Fruit fly (Drosophila melanogaster): ENCODE data around the gene CG13786.

Gene CG13786

dm6 chr2L:7282128-7282527, 29.3 kb upstream of the CG13786 start:
- TF ChIP-seq dsx (GFP tag; optimal IDR thresholded peaks at IDR 0.05; ENCODE audit: poor library complexity, severe bottlenecking) (no peak), cyc (GFP tag; optimal IDR thresholded peaks at IDR 0.05) (no peak), Met (GFP tag; optimal IDR thresholded peaks at IDR 0.05) (peak; percentile 32), Hr39 (GFP tag; optimal IDR thresholded peaks at IDR 0.05) (peak; percentile 2), CG6854 (GFP tag; optimal IDR thresholded peaks at IDR 0.05) (no peak), fd59A (GFP tag; optimal IDR thresholded peaks at IDR 0.05) (no peak), CG3032 (tag; optimal IDR thresholded peaks at IDR 0.05) (peak; percentile 7), CG34406 (GFP tag; optimal IDR thresholded peaks at IDR 0.05) (no peak), Eip75B (GFP tag; optimal IDR thresholded peaks at IDR 0.05) (no peak), CG3919 (GFP tag; optimal IDR thresholded peaks at IDR 0.05) (no peak), CG6276 (GFP tag; optimal IDR thresholded peaks at IDR 0.05) (no peak), svp (GFP tag) (peak; percentile 51), achi (GFP tag; optimal IDR thresholded peaks at IDR 0.05) (no peak), vri (GFP tag; optimal IDR thresholded peaks at IDR 0.05) (no peak), CG10631 (GFP tag; optimal IDR thresholded peaks at IDR 0.05) (no peak), CG15336 (GFP tag; IDR thresholded peaks at IDR 0.05) (no peak), fkh (GFP tag; optimal IDR thresholded peaks at IDR 0.05) (no peak), CG10669 (GFP tag; optimal IDR thresholded peaks at IDR 0.05) (peak; percentile 19), Ets96B (tag; optimal IDR thresholded peaks at IDR 0.05) (peak; percentile 16), Sox15 (GFP tag; optimal IDR thresholded peaks at IDR 0.05) (no peak), fd85E (GFP tag; optimal IDR thresholded peaks at IDR 0.05) (no peak), Eip93F (GFP tag; optimal IDR thresholded peaks at IDR 0.05) (no peak), Eip78C (GFP tag) (peak; percentile 40), OdsH (GFP tag; optimal IDR thresholded peaks at IDR 0.05) (no peak), CG31627 (GFP tag; optimal IDR thresholded peaks at IDR 0.05) (no peak), CG16779 (tag; optimal IDR thresholded peaks at IDR 0.05) (no peak), salr (GFP tag; optimal IDR thresholded peaks at IDR 0.05) (no peak), CG8319 (GFP tag; optimal IDR thresholded peaks at IDR 0.05) (no peak), net (GFP tag; optimal IDR thresholded peaks at IDR 0.05) (no peak), Hr38 (GFP tag; optimal IDR thresholded peaks at IDR 0.05) (no peak), CG8632 (GFP tag; optimal IDR thresholded peaks at IDR 0.05) (no peak), Ets21C (GFP tag; optimal IDR thresholded peaks at IDR 0.05) (no peak), Blimp-1 (GFP tag; optimal IDR thresholded peaks at IDR 0.05) (no peak), Smox (GFP tag; optimal IDR thresholded peaks at IDR 0.05) (no peak), CG8119 (GFP tag; IDR thresholded peaks at IDR 0.05) (no peak)

- TF ChIP-seq Sox15 (GFP tag; optimal IDR thresholded peaks at IDR 0.05) (peak; percentile 1), Eip78C (GFP tag) (peak; percentile 56), svp (GFP tag) (no peak), pdm3 (GFP tag; optimal IDR thresholded peaks at IDR 0.05) (peak; percentile 29), eg (GFP tag; IDR thresholded peaks at IDR 0.05) (no peak), fkh (GFP tag; optimal IDR thresholded peaks at IDR 0.05) (peak; percentile 26), Sox14 (GFP tag; optimal IDR thresholded peaks at IDR 0.05) (peak; percentile 46), Eip75B (GFP tag; optimal IDR thresholded peaks at IDR 0.05) (no peak), CG4318 (GFP tag; optimal IDR thresholded peaks at IDR 0.05) (no peak), CG11902 (GFP tag; optimal IDR thresholded peaks at IDR 0.05) (peak; percentile 46), OdsH (GFP tag; optimal IDR thresholded peaks at IDR 0.05) (peak; percentile 6), spab (GFP tag; optimal IDR thresholded peaks at IDR 0.05) (no peak), Met (GFP tag; optimal IDR thresholded peaks at IDR 0.05) (peak; percentile 29), lz (GFP tag; optimal IDR thresholded peaks at IDR 0.05) (peak; percentile 56), CG3919 (GFP tag; optimal IDR thresholded peaks at IDR 0.05) (peak; percentile 20), Hr39 (GFP tag; optimal IDR thresholded peaks at IDR 0.05) (peak; percentile 70), Eip93F (GFP tag; optimal IDR thresholded peaks at IDR 0.05) (no peak), CG3032 (tag; optimal IDR thresholded peaks at IDR 0.05) (peak; percentile 32), esn (GFP tag; optimal IDR thresholded peaks at IDR 0.05) (peak; percentile 51), cyc (GFP tag; optimal IDR thresholded peaks at IDR 0.05) (peak; percentile 59), salr (GFP tag; optimal IDR thresholded peaks at IDR 0.05) (peak in 1 of 2 experiments; percentile 34), Smox (GFP tag; optimal IDR thresholded peaks at IDR 0.05) (peak; percentile 11), acj6 (GFP tag; optimal IDR thresholded peaks at IDR 0.05) (peak; percentile 47), topi (GFP tag; optimal IDR thresholded peaks at IDR 0.05) (peak; percentile 36), dsx (GFP tag; optimal IDR thresholded peaks at IDR 0.05; ENCODE audit: poor library complexity, severe bottlenecking) (no peak), CG31627 (GFP tag; optimal IDR thresholded peaks at IDR 0.05) (peak; percentile 76), Ets21C (GFP tag; optimal IDR thresholded peaks at IDR 0.05) (no peak)
These were observed 28.6 kb upstream of the CG13786 start for dm6 chr2L:7281430-7281829.

Data from whole organism, prepupa.